Fruit fly (Drosophila melanogaster) whole organism, pupa: ENCODE measurements around the gene CG32137.

Experiments
- CG10348 ChIP-seq: fragments of 200-800 bp; sonication (Bioruptor generic); IDR thresholded peaks from 2 replicates; pipeline ENCODE4 v1.3.6; 2022; ENCODE audit warnings: missing biosample characterization, missing genetic modification characterization
- CG12605 ChIP-seq: fragments of 200-800 bp; sonication (Bioruptor generic); IDR thresholded peaks from 2 replicates; pipeline ENCODE4 v1.3.6; 2022; ENCODE audit warnings: missing biosample characterization, missing genetic modification characterization
- CG13204 ChIP-seq: fragments of 200-800 bp; sonication (Bioruptor generic); optimal IDR thresholded peaks from 2 replicates; lab custom pipeline; 2018; ENCODE audit warnings: missing biosample characterization, mild to moderate bottlenecking, missing genetic modification characterization, moderate library complexity
- CG14655 ChIP-seq: fragments of 200-800 bp; sonication (Bioruptor generic); optimal IDR thresholded peaks from 3 replicates; lab custom pipeline; 2017; ENCODE audit warnings: mild to moderate bottlenecking, missing biosample characterization, missing genetic modification reagents, missing genetic modification characterization
- CG15710 ChIP-seq: fragments of 200-800 bp; sonication (Bioruptor generic); optimal IDR thresholded peaks from 2 replicates; lab custom pipeline; 2018; ENCODE audit warnings: missing biosample characterization, mild to moderate bottlenecking, missing genetic modification characterization, moderate library complexity
- CG17806 ChIP-seq: fragments of 200-800 bp; sonication (Bioruptor generic); optimal IDR thresholded peaks from 2 replicates; lab custom pipeline; 2018; ENCODE audit warnings: missing biosample characterization, mild to moderate bottlenecking, missing genetic modification characterization, moderate library complexity
- CG32121 ChIP-seq: fragments of 200-800 bp; sonication (Bioruptor generic); IDR thresholded peaks from 2 replicates; pipeline ENCODE4 v1.3.6; 2022; ENCODE audit warnings: missing biosample characterization, missing genetic modification characterization
- CG34367 ChIP-seq: fragments of 200-800 bp; sonication (Bioruptor generic); optimal IDR thresholded peaks from 2 replicates; lab custom pipeline; 2018; ENCODE audit warnings: missing biosample characterization, mild to moderate bottlenecking, missing genetic modification characterization
- CG4496 ChIP-seq: fragments of 200-800 bp; sonication (Bioruptor generic); IDR thresholded peaks from 3 replicates; pipeline ENCODE4 v1.3.6; 2022; ENCODE audit warnings: missing biosample characterization, missing genetic modification characterization
- CG8159 ChIP-seq: fragments of 200-800 bp; sonication (Bioruptor generic); optimal IDR thresholded peaks from 3 replicates; lab custom pipeline; 2018; ENCODE audit warnings: missing biosample characterization, mild to moderate bottlenecking, missing genetic modification characterization, moderate library complexity
- CG8301 ChIP-seq: fragments of 200-800 bp; sonication (Bioruptor generic); optimal IDR thresholded peaks from 2 replicates; lab custom pipeline; 2018; ENCODE audit warnings: missing biosample characterization, mild to moderate bottlenecking, missing genetic modification characterization
- CG9948 ChIP-seq: fragments of 200-800 bp; sonication (Bioruptor generic); optimal IDR thresholded peaks from 2 replicates; lab custom pipeline; 2018; ENCODE audit warnings: missing biosample characterization, mild to moderate bottlenecking, missing genetic modification characterization, moderate library complexity
- D1 ChIP-seq: fragments of 200-800 bp; sonication (Bioruptor generic); optimal IDR thresholded peaks from 2 replicates; lab custom pipeline; 2018; ENCODE audit warnings: missing biosample characterization, mild to moderate bottlenecking, missing genetic modification characterization, moderate library complexity
- EcR ChIP-seq: fragments of 200-800 bp; sonication (Bioruptor generic); optimal IDR thresholded peaks from 3 replicates; lab custom pipeline; 2019; ENCODE audit warnings: missing biosample characterization, missing genetic modification characterization, mild to moderate bottlenecking, moderate library complexity, missing genetic modification reagents
- Ets98B ChIP-seq: fragments of 200-800 bp; sonication (Bioruptor generic); IDR thresholded peaks from 2 replicates; pipeline ENCODE4 v1.3.6; 2022; ENCODE audit warnings: missing biosample characterization, missing genetic modification characterization
- Pif1A ChIP-seq: fragments of 200-800 bp; sonication (Bioruptor generic); optimal IDR thresholded peaks from 3 replicates; lab custom pipeline; 2016; ENCODE audit warnings: missing biosample characterization, missing genetic modification characterization
- Pif1B ChIP-seq: fragments of 200-800 bp; sonication (Bioruptor generic); optimal IDR thresholded peaks from 3 replicates; lab custom pipeline; 2016; ENCODE audit warnings: missing biosample characterization, missing genetic modification characterization
- Snoo ChIP-seq: fragments of 200-800 bp; sonication (Bioruptor generic); optimal IDR thresholded peaks from 3 replicates; lab custom pipeline; 2017; ENCODE audit warnings: missing biosample characterization, mild to moderate bottlenecking, missing genetic modification characterization, inconsistent platforms
- fd96Ca ChIP-seq: fragments of 200-800 bp; sonication (Bioruptor generic); IDR thresholded peaks from 3 replicates; pipeline ENCODE4 v1.3.6; 2022; ENCODE audit warnings: missing biosample characterization, missing genetic modification characterization
- gl ChIP-seq: fragments of 200-800 bp; sonication (Bioruptor generic); optimal IDR thresholded peaks from 2 replicates; lab custom pipeline; 2018; ENCODE audit warnings: missing biosample characterization, mild to moderate bottlenecking, missing genetic modification characterization
- rn ChIP-seq: fragments of 200-800 bp; sonication (Bioruptor generic); IDR thresholded peaks from 2 replicates; pipeline ENCODE4 v1.3.6; 2022; ENCODE audit warnings: missing biosample characterization, missing genetic modification characterization

CG32137 gene

dm6 chr3L:13911649-13912260 lies 27.3 kb upstream of the CG32137 start:
- TF ChIP-seq CG10348 = no peak
- peak; percentile 48; the same call in 1 of the 2 replicates for TF ChIP-seq Ets98B (GFP tag; lab: Robert Waterston, UW)
- TF ChIP-seq CG32121 (GFP tag; lab: Robert Waterston, UW) = peak; percentile 56
- no peak for TF ChIP-seq EcR (GFP tag; lab: Kevin White, UChicago)
- TF ChIP-seq CG15710 (tag; lab: Kevin White, UChicago) = no peak
- no peak for TF ChIP-seq CG17806 (tag; lab: Kevin White, UChicago)
- peak; percentile 40 for TF ChIP-seq CG14655 (GFP tag; lab: Kevin White, UChicago)
- TF ChIP-seq CG9948 = peak; percentile 9
- TF ChIP-seq CG8301 (tag; lab: Kevin White, UChicago) = peak; percentile 17
- TF ChIP-seq CG4496 (GFP tag; lab: Robert Waterston, UW) = peak; percentile 37; the same call in 1 of the 3 replicates
- no peak for TF ChIP-seq rn (GFP tag; lab: Robert Waterston, UW)
- TF ChIP-seq CG34367 = no peak
- TF ChIP-seq CG12605 (GFP tag; lab: Robert Waterston, UW) = no peak
- TF ChIP-seq, all 21 proteins: peak for 6

DNA sequence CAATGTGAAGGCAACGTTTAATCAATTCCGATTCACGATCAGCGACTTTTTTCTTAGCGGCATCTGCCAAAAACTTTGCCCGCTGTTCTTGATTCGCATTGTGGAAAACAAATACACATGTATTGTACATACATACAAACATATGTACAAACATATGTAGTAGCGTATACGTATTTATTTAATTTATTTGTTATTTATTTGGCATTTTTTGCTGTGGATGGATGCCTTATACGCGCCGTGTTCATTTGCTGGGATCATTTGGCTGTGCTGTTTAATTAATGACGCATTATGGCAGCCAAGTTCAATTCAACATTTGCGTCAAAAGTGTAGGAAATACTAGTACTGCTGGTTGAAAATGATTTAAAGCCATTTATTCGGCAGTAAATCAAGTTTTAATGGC lies 26.3 kb upstream of the CG32137 start:
- TF ChIP-seq CG14655 (GFP tag; lab: Kevin White, UChicago) (no peak), CG13204 (GFP tag; lab: Kevin White, UChicago) (no peak), Snoo (no peak), gl (no peak)
- TF ChIP-seq, all 21 proteins: peak for 0

dm6 chr3L:13914573-13914972 lies 24.5 kb upstream of the CG32137 start:
- TF ChIP-seq CG34367 = no peak
- TF ChIP-seq CG8301 (tag; lab: Kevin White, UChicago) = no peak
- TF ChIP-seq Snoo = no peak
- TF ChIP-seq CG12605 (GFP tag; lab: Robert Waterston, UW) = no peak
- TF ChIP-seq CG8159 (tag; lab: Kevin White, UChicago) = no peak
- TF ChIP-seq CG13204 (GFP tag; lab: Kevin White, UChicago) = no peak

- TF ChIP-seq CG13204 (GFP tag; lab: Kevin White, UChicago) (no peak), gl (peak; percentile 14), CG34367 (peak; percentile 62), CG17806 (tag; lab: Kevin White, UChicago) (peak; percentile 75), EcR (GFP tag; lab: Kevin White, UChicago) (no peak), CG15710 (tag; lab: Kevin White, UChicago) (peak; percentile 78), Pif1B (GFP tag; lab: Kevin White, UChicago) (peak; percentile 55), rn (GFP tag; lab: Robert Waterston, UW) (peak; percentile 20; the same call in 1 of the 2 replicates), Ets98B (GFP tag; lab: Robert Waterston, UW) (no peak), CG4496 (GFP tag; lab: Robert Waterston, UW) (peak; percentile 63; the same call in 2 of the 3 replicates), Snoo (no peak), CG9948 (peak; percentile 79), CG32121 (GFP tag; lab: Robert Waterston, UW) (peak; percentile 57), CG14655 (GFP tag; lab: Kevin White, UChicago) (peak; percentile 77), Pif1A (GFP tag; lab: Kevin White, UChicago) (peak; percentile 73), CG10348 (no peak), fd96Ca (peak; percentile 79), CG12605 (GFP tag; lab: Robert Waterston, UW) (no peak), D1 (tag; lab: Kevin White, UChicago) (peak; percentile 17), CG8159 (tag; lab: Kevin White, UChicago) (peak; percentile 74), CG8301 (tag; lab: Kevin White, UChicago) (peak; percentile 72)
Measured at dm6 chr3L:13917589-13918198, 21.4 kb upstream of the CG32137 start.

DNA sequence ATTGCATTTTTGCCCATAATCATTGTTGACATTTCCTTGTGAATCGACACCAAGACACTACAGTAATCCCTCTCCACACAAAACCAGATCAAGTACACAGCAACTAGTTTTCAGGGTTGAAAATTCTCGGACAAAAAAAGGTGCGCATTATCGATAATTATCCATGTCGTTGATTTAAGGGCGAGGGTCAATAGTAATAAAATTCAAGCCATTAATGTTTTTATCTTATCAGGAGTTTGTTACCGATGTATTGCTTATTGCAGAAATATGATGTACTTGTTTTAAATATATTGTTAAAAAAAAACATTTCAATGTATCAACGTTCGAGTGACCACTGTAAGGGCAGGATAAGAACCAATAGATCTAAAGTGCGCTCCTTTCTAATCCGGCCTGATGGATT lies 20.3 kb upstream of the CG32137 start:
- TF ChIP-seq Pif1A (GFP tag; lab: Kevin White, UChicago) = peak; percentile 40
- no peak for TF ChIP-seq CG13204 (GFP tag; lab: Kevin White, UChicago)
- TF ChIP-seq CG4496 (GFP tag; lab: Robert Waterston, UW) = no peak
- TF ChIP-seq CG12605 (GFP tag; lab: Robert Waterston, UW) = no peak
- peak; percentile 42 for TF ChIP-seq CG14655 (GFP tag; lab: Kevin White, UChicago)
- peak; percentile 25 for TF ChIP-seq CG17806 (tag; lab: Kevin White, UChicago)
- TF ChIP-seq Pif1B (GFP tag; lab: Kevin White, UChicago) = no peak
- peak; percentile 43 for TF ChIP-seq CG8159 (tag; lab: Kevin White, UChicago)
- TF ChIP-seq CG15710 (tag; lab: Kevin White, UChicago) = peak; percentile 46
- peak; percentile 16 for TF ChIP-seq CG8301 (tag; lab: Kevin White, UChicago)
- no peak for TF ChIP-seq EcR (GFP tag; lab: Kevin White, UChicago)
- TF ChIP-seq rn (GFP tag; lab: Robert Waterston, UW) = no peak
- TF ChIP-seq D1 (tag; lab: Kevin White, UChicago) = peak; percentile 29
- peak; percentile 28 for TF ChIP-seq CG34367
- no peak for TF ChIP-seq Snoo
- peak; percentile 25 for TF ChIP-seq CG9948
